Worm (Caenorhabditis elegans) whole organism, L4/young adult: ENCODE results near the gene ZK856.19.

ENCODE experiments used
- W03F9.2 ChIP-seq: fragments of 150-350 bp; optimal IDR thresholded peaks from 2 replicates; lab custom pipeline; 2014; ENCODE audit warnings: missing biosample characterization, missing genetic modification characterization
- him-1 ChIP-seq: sonication (generic microtip); optimal IDR thresholded peaks from 2 replicates; lab custom pipeline; 2016; ENCODE audit warnings: missing genotype, missing genetic modification reagents, missing genetic modification characterization, missing compliant biosample characterization

DNA sequence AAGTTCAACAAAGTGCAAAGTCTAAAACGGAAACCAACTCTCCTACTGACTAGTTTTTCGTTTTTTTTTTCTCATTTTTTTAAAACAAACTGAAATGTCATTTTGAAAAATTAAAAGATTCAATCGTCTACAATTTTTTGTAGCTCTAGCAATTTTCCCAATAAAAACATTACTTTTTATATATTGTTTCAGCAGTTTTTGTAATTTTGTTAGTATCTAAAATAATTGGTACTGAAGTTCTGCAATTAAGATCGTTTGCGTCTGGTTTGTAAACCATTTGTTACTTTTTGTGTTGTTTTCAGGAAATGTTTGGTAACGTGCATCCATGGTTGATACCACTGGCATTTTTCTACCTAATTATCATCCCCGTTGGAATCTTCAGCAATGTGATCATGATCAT, 46.2 kb downstream of the ZK856.19 start, which contains the start of gene srsx-30:
- TF ChIP-seq W03F9.2 (tag; lab: Kevin White, UChicago) (no peak), him-1 (tag; lab: Kevin White, UChicago) (no peak)
